Worm (Caenorhabditis elegans): Measurements from ENCODE around the gene F55A4.7.

ce11 chrX:1027370-1027769 is 10.9 kb downstream of the F55A4.7 start:
- TF ChIP-seq cebp-2 (GFP tag; IDR thresholded peaks at IDR 0.05) (no peak), ztf-22 (GFP tag; optimal IDR thresholded peaks at IDR 0.05) (no peak), F23B12.7 (tag; optimal IDR thresholded peaks at IDR 0.05; ENCODE audit: insufficient read depth) (no peak), rec-8 (tag; optimal IDR thresholded peaks at IDR 0.05) (no peak), F39B2.1 (GFP tag; IDR thresholded peaks at IDR 0.05) (no peak), nhr-90 (tag; optimal IDR thresholded peaks at IDR 0.05) (no peak)

Measured in whole organism, young adult.